Fruit fly (Drosophila melanogaster) whole organism, embryonic: ENCODE results near the gene Rh5.

ENCODE experiments used
- CG10267 ChIP-seq: fragments of 200-800 bp; sonication (Bioruptor generic); optimal IDR thresholded peaks from 2 replicates; lab custom pipeline; 2018; ENCODE audit warnings: missing biosample characterization, mild to moderate bottlenecking, missing genetic modification characterization, moderate library complexity
- CG10321 ChIP-seq: fragments of 200-800 bp; sonication (Bioruptor generic); IDR thresholded peaks from 2 replicates; pipeline ENCODE4 v1.3.6; 2022; ENCODE audit warnings: missing biosample characterization, missing genetic modification characterization
- CG11695 ChIP-seq: fragments of 200-800 bp; sonication (Bioruptor generic); IDR thresholded peaks from 3 replicates; pipeline ENCODE4 v1.3.6; 2022; ENCODE audit warnings: missing biosample characterization, missing genetic modification characterization
- CG12942 ChIP-seq: fragments of 200-800 bp; sonication (Bioruptor generic); optimal IDR thresholded peaks from 3 replicates; lab custom pipeline; 2016; ENCODE audit warnings: missing biosample characterization, missing genetic modification characterization
- CG13287 ChIP-seq: fragments of 200-800 bp; sonication (Bioruptor generic); IDR thresholded peaks from 2 replicates; pipeline ENCODE4 v1.3.6; 2022; ENCODE audit warnings: missing biosample characterization, missing genetic modification characterization; ENCODE audit not compliant: partially characterized antibody
- CG31224 ChIP-seq: fragments of 200-800 bp; sonication (Bioruptor generic); IDR thresholded peaks from 2 replicates; pipeline ENCODE4 v1.3.6; 2022; ENCODE audit warnings: missing biosample characterization, missing genetic modification characterization
- CG42726 ChIP-seq: fragments of 200-800 bp; sonication (Bioruptor generic); IDR thresholded peaks from 2 replicates; pipeline ENCODE4 v1.3.6; 2022; ENCODE audit warnings: missing biosample characterization, missing genetic modification characterization; ENCODE audit not compliant: partially characterized antibody
- CG4617 ChIP-seq: fragments of 200-800 bp; sonication (Bioruptor generic); optimal IDR thresholded peaks from 3 replicates; lab custom pipeline; 2016; ENCODE audit warnings: missing biosample characterization, missing genetic modification characterization, borderline replicate concordance
- CG8388 ChIP-seq: fragments of 200-800 bp; sonication (Bioruptor generic); optimal IDR thresholded peaks from 2 replicates; lab custom pipeline; 2019; ENCODE audit warnings: missing biosample characterization, mild to moderate bottlenecking, missing genetic modification characterization, moderate library complexity
- CG9797 ChIP-seq: fragments of 200-800 bp; sonication (Bioruptor generic); optimal IDR thresholded peaks from 3 replicates; lab custom pipeline; 2018; ENCODE audit warnings: missing biosample characterization, mild to moderate bottlenecking, missing genetic modification characterization
- D19A ChIP-seq: fragments of 200-800 bp; optimal IDR thresholded peaks from 3 replicates; lab custom pipeline; 2019; ENCODE audit warnings: missing biosample characterization, mild to moderate bottlenecking, missing genetic modification characterization, moderate library complexity
- Dll ChIP-seq: fragments of 200-800 bp; sonication (Bioruptor generic); IDR thresholded peaks from 4 replicates; pipeline ENCODE4 v1.3.6; 2022; ENCODE audit warnings: missing biosample characterization, missing genetic modification characterization; ENCODE audit not compliant: partially characterized antibody
- Doc2 ChIP-seq: fragments of 200-800 bp; sonication (Bioruptor generic); IDR thresholded peaks from 2 replicates; pipeline ENCODE4 v1.3.6; 2022; ENCODE audit warnings: missing biosample characterization, missing genetic modification characterization
- Dp ChIP-seq: fragments of 200-800 bp; sonication (Bioruptor generic); optimal IDR thresholded peaks from 2 replicates; lab custom pipeline; 2018; ENCODE audit warnings: missing biosample characterization, mild to moderate bottlenecking, missing genetic modification characterization, moderate library complexity
- Drgx ChIP-seq: fragments of 200-800 bp; sonication (Bioruptor generic); IDR thresholded peaks from 2 replicates; pipeline ENCODE4 v1.3.6; 2022; ENCODE audit warnings: missing biosample characterization, missing genetic modification characterization
- E2f2 ChIP-seq: fragments of 200-800 bp; sonication (Bioruptor generic); IDR thresholded peaks from 2 replicates; pipeline ENCODE4 v1.3.6; 2022; ENCODE audit warnings: missing biosample characterization, missing genetic modification characterization
- HHEX ChIP-seq: fragments of 200-800 bp; sonication (Bioruptor generic); optimal IDR thresholded peaks from 3 replicates; lab custom pipeline; 2017; ENCODE audit warnings: missing biosample characterization, mild to moderate bottlenecking, missing genetic modification characterization, missing genetic modification reagents
- Hr39 ChIP-seq: fragments of >200 bp; optimal IDR thresholded peaks from 2 replicates; lab custom pipeline; 2017
- Lpt ChIP-seq: fragments of >200 bp; optimal IDR thresholded peaks from 2 replicates; lab custom pipeline; 2018; ENCODE audit warnings: missing biosample characterization, missing genetic modification characterization
- MBD-R2 ChIP-seq: fragments of 200-800 bp; sonication (Bioruptor generic); IDR thresholded peaks from 2 replicates; pipeline ENCODE4 v1.3.6; 2022; ENCODE audit warnings: missing biosample characterization, missing genetic modification characterization
- MESR4 ChIP-seq: fragments of 200-800 bp; sonication (Bioruptor generic); optimal IDR thresholded peaks from 2 replicates; lab custom pipeline; 2018; ENCODE audit warnings: missing biosample characterization, mild to moderate bottlenecking, missing genetic modification characterization, moderate library complexity
- MTF-1 ChIP-seq: fragments of 200-800 bp; sonication (Bioruptor generic); optimal IDR thresholded peaks from 2 replicates; lab custom pipeline; 2018; ENCODE audit warnings: missing biosample characterization, mild to moderate bottlenecking, missing genetic modification characterization, borderline replicate concordance
- Stat92E ChIP-seq, 3 experiments: fragments of >200 bp in 2 of 3; fragments of 200-800 bp in 1 of 3; sonication (Bioruptor generic) in 1 of 3; optimal IDR thresholded peaks; 2 replicates each; lab custom pipeline; 2017 to 2019; ENCODE audit warnings: missing biosample characterization in 3 of 3, missing genetic modification characterization in 3 of 3, mild to moderate bottlenecking in 1 of 3, moderate library complexity in 1 of 3
- ac ChIP-seq: fragments of 200-800 bp; sonication (Bioruptor generic); optimal IDR thresholded peaks from 3 replicates; lab custom pipeline; 2017; ENCODE audit warnings: missing biosample characterization, mild to moderate bottlenecking, missing genetic modification characterization
- chinmo ChIP-seq: fragments of 200-800 bp; sonication (Bioruptor generic); IDR thresholded peaks from 4 replicates; pipeline ENCODE4 v1.3.6; 2022; ENCODE audit warnings: missing biosample characterization, missing genetic modification characterization; ENCODE audit not compliant: partially characterized antibody
- chn ChIP-seq: fragments of 200-800 bp; sonication (Bioruptor generic); optimal IDR thresholded peaks from 2 replicates; lab custom pipeline; 2016; ENCODE audit warnings: missing biosample characterization, missing genetic modification characterization
- crp ChIP-seq, 2 experiments: fragments of 200-800 bp; sonication (Bioruptor generic); optimal IDR thresholded peaks; 2 replicates in 1 of 2; 3 replicates in 1 of 2; lab custom pipeline; 2017; ENCODE audit warnings: missing biosample characterization in 2 of 2, missing genetic modification characterization in 2 of 2, mild to moderate bottlenecking in 1 of 2, moderate library complexity in 1 of 2
- disco-r ChIP-seq: fragments of 200-800 bp; sonication (Bioruptor generic); optimal IDR thresholded peaks from 2 replicates; lab custom pipeline; 2016; ENCODE audit warnings: missing biosample characterization, missing genetic modification characterization
- gfzf ChIP-seq: fragments of 200-800 bp; sonication (Bioruptor generic); optimal IDR thresholded peaks from 2 replicates; lab custom pipeline; 2016; ENCODE audit warnings: missing biosample characterization, mild to moderate bottlenecking, missing genetic modification characterization, moderate library complexity
- pfk ChIP-seq: fragments of 200-800 bp; sonication (Bioruptor generic); optimal IDR thresholded peaks from 2 replicates; lab custom pipeline; 2018; ENCODE audit warnings: missing biosample characterization, mild to moderate bottlenecking, missing genetic modification characterization, moderate library complexity
- pzg ChIP-seq: fragments of 200-800 bp; sonication (Bioruptor generic); optimal IDR thresholded peaks from 3 replicates; lab custom pipeline; 2018; ENCODE audit warnings: missing biosample characterization, mild to moderate bottlenecking, missing genetic modification characterization, moderate library complexity
- rib ChIP-seq: fragments of 200-800 bp; sonication (Bioruptor generic); IDR thresholded peaks from 2 replicates; pipeline ENCODE4 v1.3.6; 2022; ENCODE audit warnings: missing biosample characterization, missing genetic modification characterization
- scrt ChIP-seq: fragments of 200-800 bp; sonication (Bioruptor generic); optimal IDR thresholded peaks from 2 replicates; lab custom pipeline; 2018; ENCODE audit warnings: missing biosample characterization, mild to moderate bottlenecking, missing genetic modification characterization, moderate library complexity
- sd ChIP-seq: fragments of 200-800 bp; sonication (Bioruptor generic); optimal IDR thresholded peaks from 3 replicates; lab custom pipeline; 2018; ENCODE audit warnings: missing biosample characterization, mild to moderate bottlenecking, missing genetic modification characterization, moderate library complexity
- sqz ChIP-seq: fragments of 200-800 bp; sonication (Bioruptor generic); optimal IDR thresholded peaks from 3 replicates; lab custom pipeline; 2018; ENCODE audit warnings: missing biosample characterization, mild to moderate bottlenecking, missing genetic modification characterization
- stwl ChIP-seq: fragments of 200-800 bp; sonication (Bioruptor generic); optimal IDR thresholded peaks from 3 replicates; lab custom pipeline; 2018; ENCODE audit warnings: missing biosample characterization, mild to moderate bottlenecking, missing genetic modification characterization, moderate library complexity
- ttk ChIP-seq: fragments of 200-800 bp; sonication (Bioruptor generic); IDR thresholded peaks from 2 replicates; pipeline ENCODE4 v2.1.2; 2022; ENCODE audit warnings: missing biosample characterization, missing genetic modification characterization
- wek ChIP-seq: fragments of 200-800 bp; sonication (Bioruptor generic); optimal IDR thresholded peaks from 3 replicates; lab custom pipeline; 2018; ENCODE audit warnings: missing biosample characterization, mild to moderate bottlenecking, missing genetic modification characterization, moderate library complexity

Gene Rh5

dm6 chr2L:12013741-12014393, 5.9 kb downstream of the Rh5 start (continued):
- TF ChIP-seq Doc2 (GFP tag; lab: Robert Waterston, UW) = no peak
- TF ChIP-seq chinmo (GFP tag; lab: Robert Waterston, UW) = 0 out of 4 replicates have a peak, but pooled peaks have one; percentile 51
- TF ChIP-seq CG8388 (GFP tag; lab: Kevin White, UChicago) = no peak
- no peak for TF ChIP-seq chn
- no peak for TF ChIP-seq pfk (GFP tag; lab: Kevin White, UChicago)
- TF ChIP-seq CG12942 (GFP tag; lab: Kevin White, UChicago) = no peak
- peak; percentile 58 for TF ChIP-seq Drgx
- TF ChIP-seq CG31224 = peak; percentile 63
- peak; percentile 70 for TF ChIP-seq Hr39 (lab: Kevin White, UChicago)
- TF ChIP-seq Lpt (GFP tag; lab: Kevin White, UChicago) = no peak
- no peak for TF ChIP-seq scrt (GFP tag; lab: Kevin White, UChicago)
- TF ChIP-seq CG11695 (GFP tag; lab: Robert Waterston, UW) = no peak
- TF ChIP-seq ttk = no peak

dm6 chr2L:12020735-12021134, 12.8 kb downstream of the Rh5 start, which contains the start of gene Wdr81:
Gene Wdr81, minus strand, starts transcription at chr2L:12020960.
- TF ChIP-seq MTF-1 (no peak), stwl (tag; lab: Kevin White, UChicago) (peak; percentile 28), Dp (GFP tag; lab: Kevin White, UChicago) (peak; percentile 96), CG10267 (tag; lab: Kevin White, UChicago) (peak; percentile 17), HHEX (GFP tag; lab: Kevin White, UChicago) (no peak), CG10321 (GFP tag; lab: Robert Waterston, UW) (0 out of 2 replicates have a peak, but pooled peaks have one; percentile 17), Stat92E (GFP tag; optimal IDR thresholded peaks at IDR 0.05; lab: Kevin White, UChicago) (no peak), CG9797 (peak; percentile 58), E2f2 (GFP tag; lab: Robert Waterston, UW) (peak; percentile 94), wek (GFP tag; lab: Kevin White, UChicago) (peak; percentile 48), disco-r (GFP tag; lab: Kevin White, UChicago) (no peak), Dll (peak; percentile 47; the same call in 2 of the 4 replicates), gfzf (GFP tag; lab: Kevin White, UChicago) (peak; percentile 80), sd (tag; lab: Kevin White, UChicago) (peak; percentile 88), MESR4 (GFP tag; lab: Kevin White, UChicago) (peak; percentile 61), CG4617 (GFP tag; lab: Kevin White, UChicago) (peak; percentile 45), pzg (peak; percentile 68), CG42726 (no peak), sqz (peak; percentile 66), MBD-R2 (peak; percentile 58), rib (peak; percentile 68), crp (GFP tag; optimal IDR thresholded peaks at IDR 0.05; lab: Kevin White, UChicago) (peak; percentile 76 to 93), CG13287 (GFP tag; lab: Robert Waterston, UW) (peak; percentile 46), D19A (tag; lab: Kevin White, UChicago) (no peak), ac (GFP tag; lab: Kevin White, UChicago) (no peak)
